Fruit fly (Drosophila melanogaster): ENCODE results near the gene RanBP3.

The RanBP3 gene

DNA sequence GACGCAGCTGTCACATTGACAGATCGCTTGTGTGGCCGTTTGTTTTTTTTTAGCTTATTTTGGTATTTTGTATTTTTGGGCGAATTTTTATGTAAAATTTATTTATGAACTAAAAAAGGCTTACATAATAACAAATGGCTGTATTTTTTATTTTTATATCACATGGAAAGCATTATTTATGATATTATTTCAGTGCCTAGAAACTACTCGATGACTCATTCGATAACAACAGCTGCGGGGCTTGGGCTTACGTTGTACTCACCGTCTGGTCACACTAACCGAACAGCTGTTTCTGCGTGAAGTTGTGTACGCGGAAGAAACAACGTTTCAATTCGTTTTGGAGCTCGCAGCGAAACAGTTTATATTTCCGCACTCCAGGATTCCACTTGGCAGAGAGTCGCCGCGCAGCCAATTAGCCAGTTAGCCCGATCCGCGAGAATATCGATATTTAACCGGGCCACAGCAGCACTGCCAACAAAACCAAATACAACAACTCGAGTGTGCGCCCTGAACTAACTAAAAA lies 19.6 kb downstream of the RanBP3 start, which contains the start of the genes Hmgcr and Rpn9 (continued):
- peak; percentile 9; the same call in 1 of the 3 replicates for TF ChIP-seq knrl (GFP tag; IDR thresholded peaks at IDR 0.05; ENCODE audit: partially characterized antibody)
- no peak for TF ChIP-seq p53 (GFP tag; optimal IDR thresholded peaks at IDR 0.05)
- peak; percentile 13 for TF ChIP-seq lilli (GFP tag; optimal IDR thresholded peaks at IDR 0.05)
- TF ChIP-seq PHDP (tag; optimal IDR thresholded peaks at IDR 0.05): peak; percentile 47
- no peak for TF ChIP-seq CG6689 (GFP tag; IDR thresholded peaks at IDR 0.05)
- TF ChIP-seq Pdp1 (GFP tag; optimal IDR thresholded peaks at IDR 0.05): peak in 1 of 2 experiments; percentile 99
- peak; percentile 21 for TF ChIP-seq Camta (GFP tag; optimal IDR thresholded peaks at IDR 0.05)
- TF ChIP-seq CG5180 (GFP tag; optimal IDR thresholded peaks at IDR 0.05): no peak
- peak; percentile 67 for TF ChIP-seq CG15514 (GFP tag; optimal IDR thresholded peaks at IDR 0.05)
- peak; percentile 18 for TF ChIP-seq scrt (GFP tag; optimal IDR thresholded peaks at IDR 0.05)
- peak; percentile 52 for TF ChIP-seq Sry-δ (GFP tag; optimal IDR thresholded peaks at IDR 0.05)
- peak; percentile 51 for TF ChIP-seq CG11504 (tag; optimal IDR thresholded peaks at IDR 0.05)
- TF ChIP-seq NfI (GFP tag; optimal IDR thresholded peaks at IDR 0.05): peak; percentile 30
- no peak for TF ChIP-seq tgo (GFP tag; IDR thresholded peaks at IDR 0.05)
- TF ChIP-seq CG3995 (GFP tag; optimal IDR thresholded peaks at IDR 0.05): peak; percentile 24
- no peak for TF ChIP-seq Atf3 (GFP tag; optimal IDR thresholded peaks at IDR 0.05)
- TF ChIP-seq CG13287 (GFP tag; IDR thresholded peaks at IDR 0.05; ENCODE audit: partially characterized antibody): peak; percentile 57; the same call in 1 of the 2 replicates
- peak; percentile 73 for TF ChIP-seq MBD-R2 (GFP tag; IDR thresholded peaks at IDR 0.05)
- peak; percentile 31 for TF ChIP-seq salm (tag; optimal IDR thresholded peaks at IDR 0.05)
- TF ChIP-seq sug (tag; optimal IDR thresholded peaks at IDR 0.05): peak; percentile 33
- TF ChIP-seq C15 (GFP tag; IDR thresholded peaks at IDR 0.05): no peak
- no peak for TF ChIP-seq Dip3 (GFP tag; optimal IDR thresholded peaks at IDR 0.05)
- TF ChIP-seq Mad (GFP tag; optimal IDR thresholded peaks at IDR 0.05): peak; percentile 31
- TF ChIP-seq ase (GFP tag; IDR thresholded peaks at IDR 0.05): no peak
- TF ChIP-seq corto (GFP tag; optimal IDR thresholded peaks at IDR 0.05): no peak
- TF ChIP-seq Gug (GFP tag; IDR thresholded peaks at IDR 0.05): no peak
- peak; percentile 27 for TF ChIP-seq CG2120 (GFP tag; optimal IDR thresholded peaks at IDR 0.05)
- TF ChIP-seq Mrtf (GFP tag; IDR thresholded peaks at IDR 0.05): no peak
- no peak for TF ChIP-seq CG6654 (GFP tag; optimal IDR thresholded peaks at IDR 0.05)
- no peak; the same call in 1 of the 2 replicates for TF ChIP-seq slbo (GFP tag; IDR thresholded peaks at IDR 0.05)
- TF ChIP-seq vfl (GFP tag; optimal IDR thresholded peaks at IDR 0.05): no peak
- TF ChIP-seq fd3F (GFP tag; optimal IDR thresholded peaks at IDR 0.05): no peak
- TF ChIP-seq chm (GFP tag; IDR thresholded peaks at IDR 0.05): peak; percentile 70; the same call in 1 of the 2 replicates
- TF ChIP-seq CG1603 (tag; optimal IDR thresholded peaks at IDR 0.05): peak; percentile 58
- TF ChIP-seq BtbVII (GFP tag; optimal IDR thresholded peaks at IDR 0.05): peak; percentile 37
- TF ChIP-seq dm (GFP tag; optimal IDR thresholded peaks at IDR 0.05): peak; percentile 41
- TF ChIP-seq insv (GFP tag; optimal IDR thresholded peaks at IDR 0.05): peak in 1 of 2 experiments; percentile 65
- no peak for TF ChIP-seq D (optimal IDR thresholded peaks at IDR 0.05)
- no peak for TF ChIP-seq D (GFP tag; optimal IDR thresholded peaks at IDR 0.05)
- 0 out of 2 replicates have a peak, but pooled peaks have one; percentile 44 for TF ChIP-seq unc-4 (GFP tag; IDR thresholded peaks at IDR 0.05; ENCODE audit: partially characterized antibody)
- no peak for TF ChIP-seq Sox100B (GFP tag; optimal IDR thresholded peaks at IDR 0.05)
- TF ChIP-seq hkb (optimal IDR thresholded peaks at IDR 0.05): peak; percentile 89
- no peak for TF ChIP-seq hkb (GFP tag; IDR thresholded peaks at IDR 0.05)
- TF ChIP-seq Hr78 (GFP tag; optimal IDR thresholded peaks at IDR 0.05): no peak
- peak; percentile 20 for TF ChIP-seq Bdp1 (GFP tag; optimal IDR thresholded peaks at IDR 0.05)
- peak; percentile 83 for TF ChIP-seq Med (GFP tag)
- no peak for TF ChIP-seq run (tag; optimal IDR thresholded peaks at IDR 0.05)
- peak; percentile 72 for TF ChIP-seq HLHmδ (GFP tag; optimal IDR thresholded peaks at IDR 0.05)
- TF ChIP-seq Doc2 (GFP tag; IDR thresholded peaks at IDR 0.05): no peak
- TF ChIP-seq mld (GFP tag; IDR thresholded peaks at IDR 0.05; ENCODE audit: partially characterized antibody): 0 out of 3 replicates have a peak, but pooled peaks have one; percentile 64
